Worm (Caenorhabditis elegans) whole organism, late embryonic: Measurements from ENCODE around the gene str-31.

ENCODE experiments used
- C08G9.2 ChIP-seq: sonication (generic microtip); optimal IDR thresholded peaks from 2 replicates; lab custom pipeline; 2016; ENCODE audit warnings: mild to moderate bottlenecking, missing genetic modification characterization, moderate library complexity, missing compliant biosample characterization
- C38D4.7 ChIP-seq: fragments of 200-800 bp; sonication (Bioruptor generic); optimal IDR thresholded peaks from 2 replicates; lab custom pipeline; 2018; ENCODE audit warnings: mild to moderate bottlenecking, missing genetic modification characterization, moderate library complexity, missing compliant biosample characterization
- F13H6.1 ChIP-seq: sonication (generic microtip); optimal IDR thresholded peaks from 2 replicates; lab custom pipeline; 2016; ENCODE audit warnings: missing genetic modification characterization, missing compliant biosample characterization
- K09A11.1 ChIP-seq: sonication (generic microtip); optimal IDR thresholded peaks from 2 replicates; lab custom pipeline; 2017; ENCODE audit warnings: antibody characterized with exemption, mild to moderate bottlenecking, missing genetic modification characterization, missing compliant biosample characterization; ENCODE audit not compliant: insufficient read depth
- Y22D7AL.16 ChIP-seq: sonication (generic microtip); optimal IDR thresholded peaks from 2 replicates; lab custom pipeline; 2016; ENCODE audit warnings: missing genetic modification characterization, missing compliant biosample characterization
- ama-1 ChIP-seq: fragments of 150-350 bp; optimal IDR thresholded peaks from 2 replicates; lab custom pipeline; 2014
- ceh-14 ChIP-seq: sonication (generic microtip); optimal IDR thresholded peaks from 2 replicates; lab custom pipeline; 2016; ENCODE audit warnings: missing genotype, missing genetic modification characterization, missing compliant biosample characterization
- ceh-18 ChIP-seq: sonication (generic microtip); optimal IDR thresholded peaks from 2 replicates; lab custom pipeline; 2016; ENCODE audit warnings: missing genetic modification characterization, missing compliant biosample characterization
- ceh-19 ChIP-seq: fragments of 200-800 bp; sonication (Bioruptor generic); optimal IDR thresholded peaks from 2 replicates; lab custom pipeline; 2018; ENCODE audit warnings: mild to moderate bottlenecking, missing genetic modification characterization, missing compliant biosample characterization
- ceh-2 ChIP-seq: sonication (generic microtip); optimal IDR thresholded peaks from 2 replicates; lab custom pipeline; 2016; ENCODE audit warnings: missing genotype, missing genetic modification characterization, missing compliant biosample characterization
- ceh-22 ChIP-seq: sonication (generic microtip); optimal IDR thresholded peaks from 2 replicates; lab custom pipeline; 2017; ENCODE audit warnings: missing biosample characterization, missing genetic modification characterization
- ceh-31 ChIP-seq: sonication (generic microtip); optimal IDR thresholded peaks from 2 replicates; lab custom pipeline; 2016; ENCODE audit warnings: missing genetic modification characterization, missing compliant biosample characterization
- ceh-6 ChIP-seq: fragments of 200-800 bp; sonication (Bioruptor generic); optimal IDR thresholded peaks from 2 replicates; lab custom pipeline; 2018; ENCODE audit warnings: mild to moderate bottlenecking, missing genetic modification characterization, missing compliant biosample characterization
- elt-2 ChIP-seq: sonication (generic microtip); optimal IDR thresholded peaks from 2 replicates; lab custom pipeline; 2016; ENCODE audit warnings: missing genetic modification reagents, missing genetic modification characterization, missing compliant biosample characterization
- ets-4 ChIP-seq: sonication (generic microtip); optimal IDR thresholded peaks from 2 replicates; lab custom pipeline; 2016; ENCODE audit warnings: missing genetic modification characterization, missing compliant biosample characterization
- eyg-1 ChIP-seq: sonication (generic microtip); optimal IDR thresholded peaks from 2 replicates; lab custom pipeline; 2016; ENCODE audit warnings: missing genotype, missing genetic modification characterization, missing compliant biosample characterization
- fkh-10 ChIP-seq: fragments of 150-350 bp; optimal IDR thresholded peaks from 2 replicates; lab custom pipeline; 2014; ENCODE audit warnings: missing biosample characterization, missing genetic modification reagents, missing genetic modification characterization
- hlh-13 ChIP-seq: fragments of 200-800 bp; sonication (Bioruptor generic); optimal IDR thresholded peaks from 2 replicates; lab custom pipeline; 2018; ENCODE audit warnings: mild to moderate bottlenecking, missing genetic modification characterization, missing compliant biosample characterization
- hlh-15 ChIP-seq: sonication (generic microtip); optimal IDR thresholded peaks from 2 replicates; lab custom pipeline; 2016; ENCODE audit warnings: missing genetic modification characterization, missing compliant biosample characterization
- hlh-30 ChIP-seq: sonication (generic microtip); optimal IDR thresholded peaks from 2 replicates; lab custom pipeline; 2017; ENCODE audit warnings: antibody characterized with exemption, missing genetic modification characterization, missing compliant biosample characterization; ENCODE audit not compliant: insufficient read depth
- hlh-6 ChIP-seq: sonication (generic microtip); optimal IDR thresholded peaks from 2 replicates; lab custom pipeline; 2016; ENCODE audit warnings: missing genotype, missing genetic modification characterization, missing compliant biosample characterization
- lim-6 ChIP-seq: sonication (generic microtip); optimal IDR thresholded peaks from 2 replicates; lab custom pipeline; 2016; ENCODE audit warnings: missing genetic modification characterization, missing compliant biosample characterization
- mec-3 ChIP-seq: sonication (generic microtip); optimal IDR thresholded peaks from 2 replicates; lab custom pipeline; 2016; ENCODE audit warnings: borderline replicate concordance, missing genetic modification characterization, missing compliant biosample characterization
- nhr-232 ChIP-seq: sonication (generic microtip); optimal IDR thresholded peaks from 2 replicates; lab custom pipeline; 2016; ENCODE audit warnings: missing genetic modification characterization, missing compliant biosample characterization
- pag-3 ChIP-seq: sonication (generic microtip); optimal IDR thresholded peaks from 2 replicates; lab custom pipeline; 2016; ENCODE audit warnings: missing compliant biosample characterization, missing genetic modification characterization, borderline replicate concordance
- pat-9 ChIP-seq: fragments of 200-800 bp; sonication (Bioruptor generic); optimal IDR thresholded peaks from 2 replicates; lab custom pipeline; 2018; ENCODE audit warnings: mild to moderate bottlenecking, missing genetic modification characterization, moderate library complexity, missing compliant biosample characterization
- pax-1 ChIP-seq: fragments of 150-350 bp; optimal IDR thresholded peaks from 2 replicates; lab custom pipeline; 2014; ENCODE audit warnings: missing biosample characterization, missing genetic modification characterization
- pha-2 ChIP-seq: sonication (generic microtip); optimal IDR thresholded peaks from 2 replicates; lab custom pipeline; 2017; ENCODE audit warnings: mild to moderate bottlenecking, missing genetic modification characterization, missing compliant biosample characterization
- pqm-1 ChIP-seq: sonication (generic microtip); optimal IDR thresholded peaks from 2 replicates; lab custom pipeline; 2016; ENCODE audit warnings: missing genetic modification characterization, missing compliant biosample characterization
- ref-2 ChIP-seq: sonication (generic microtip); optimal IDR thresholded peaks from 2 replicates; lab custom pipeline; 2016; ENCODE audit warnings: missing genetic modification characterization, missing compliant biosample characterization
- sox-2 ChIP-seq: fragments of 200-800 bp; sonication (Bioruptor generic); IDR thresholded peaks from 2 replicates; pipeline ENCODE4 v1.3.6; 2022; ENCODE audit warnings: missing genetic modification reagents, missing genetic modification characterization, missing compliant biosample characterization
- sox-4 ChIP-seq: sonication (generic microtip); optimal IDR thresholded peaks from 2 replicates; lab custom pipeline; 2017; ENCODE audit warnings: mild to moderate bottlenecking, missing genetic modification characterization, inconsistent platforms, missing compliant biosample characterization
- tbx-7 ChIP-seq: sonication (generic microtip); optimal IDR thresholded peaks from 2 replicates; lab custom pipeline; 2016; ENCODE audit warnings: missing genotype, missing genetic modification characterization, missing compliant biosample characterization
- ttx-3 ChIP-seq: sonication (generic microtip); optimal IDR thresholded peaks from 2 replicates; lab custom pipeline; 2016; ENCODE audit warnings: missing genetic modification reagents, missing genetic modification characterization, missing compliant biosample characterization
- unc-3 ChIP-seq, 2 experiments: fragments of 200-800 bp in 1 of 2; sonication (Bioruptor generic) in 1 of 2; sonication (generic microtip) in 1 of 2; conservative IDR thresholded peaks in 1 of 2; optimal IDR thresholded peaks in 1 of 2; 2 replicates each; pipeline versions ENCODE4 v1.3.6 to Lab custom; 2016 to 2022; ENCODE audit warnings: missing compliant biosample characterization in 2 of 2, missing genetic modification characterization in 2 of 2, missing genetic modification reagents in 1 of 2
- unc-42 ChIP-seq: sonication (generic microtip); optimal IDR thresholded peaks from 2 replicates; lab custom pipeline; 2016; ENCODE audit warnings: missing genotype, missing genetic modification characterization, missing compliant biosample characterization
- unc-55 ChIP-seq: sonication (generic microtip); optimal IDR thresholded peaks from 2 replicates; lab custom pipeline; 2017; ENCODE audit warnings: missing biosample characterization, missing genetic modification reagents, missing genetic modification characterization
- zip-5 ChIP-seq: sonication (generic microtip); optimal IDR thresholded peaks from 2 replicates; lab custom pipeline; 2016; ENCODE audit warnings: missing genetic modification characterization, missing compliant biosample characterization
- ztf-16 ChIP-seq: sonication (generic microtip); optimal IDR thresholded peaks from 2 replicates; lab custom pipeline; 2017; ENCODE audit warnings: missing genetic modification characterization, missing compliant biosample characterization

The str-31 gene

ce11 chrV:7501194-7501593 is 7.3 kb downstream of the str-31 start:
- TF ChIP-seq nhr-232 (tag; lab: Kevin White, UChicago) (no peak), ref-2 (tag; lab: Kevin White, UChicago) (no peak), C08G9.2 (tag; lab: Kevin White, UChicago) (no peak), Y22D7AL.16 (tag; lab: Kevin White, UChicago) (no peak), ceh-18 (tag; lab: Kevin White, UChicago) (no peak), ztf-16 (tag; lab: Kevin White, UChicago) (no peak), elt-2 (no peak), hlh-13 (no peak), ceh-31 (tag; lab: Kevin White, UChicago) (no peak), K09A11.1 (tag; lab: Kevin White, UChicago) (no peak), unc-55 (GFP tag; lab: Kevin White, UChicago) (no peak), pqm-1 (no peak), sox-2 (GFP tag; lab: Robert Waterston, UW) (no peak), hlh-15 (no peak), pag-3 (tag; lab: Kevin White, UChicago) (no peak), ets-4 (tag; lab: Kevin White, UChicago) (no peak), ceh-14 (tag; lab: Kevin White, UChicago) (no peak), hlh-30 (tag; lab: Kevin White, UChicago) (no peak)

ce11 chrV:7497440-7497839 is 11.0 kb downstream of the str-31 start, which contains the start of gene srh-79:
Gene srh-79 (plus strand): TSS chrV:7497740.
- TF ChIP-seq hlh-6 (tag; lab: Kevin White, UChicago) (no peak), zip-5 (no peak), pag-3 (tag; lab: Kevin White, UChicago) (no peak), fkh-10 (no peak), ceh-14 (tag; lab: Kevin White, UChicago) (no peak), hlh-13 (no peak), unc-3 (GFP tag; conservative IDR thresholded peaks at IDR 0.05; lab: Robert Waterston, UW) (no peak), unc-3 (tag; optimal IDR thresholded peaks at IDR 0.05; lab: Kevin White, UChicago) (no peak), Y22D7AL.16 (tag; lab: Kevin White, UChicago) (no peak), ref-2 (tag; lab: Kevin White, UChicago) (no peak)

DNA sequence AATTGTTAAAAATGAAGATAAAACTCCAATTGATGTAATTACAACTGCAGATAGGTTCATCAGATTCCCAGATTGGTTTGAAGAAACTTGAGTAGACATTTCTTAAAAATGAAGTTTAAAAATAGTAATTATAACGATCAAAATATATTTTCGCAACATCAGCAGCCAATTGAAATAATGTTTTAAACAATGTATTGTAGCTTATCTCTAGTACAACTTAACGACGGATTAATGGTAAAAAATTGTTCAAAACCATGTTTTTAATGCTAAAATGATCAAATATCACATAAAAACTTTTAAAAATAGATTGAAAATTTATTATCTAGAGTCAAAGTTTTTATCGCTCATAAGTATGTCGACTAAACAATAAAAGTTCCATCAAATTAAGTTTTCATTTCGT is 13.3 kb downstream of the str-31 start, which contains the start of gene srbc-11:
Gene srbc-11, minus strand, starts transcription at position 101 of the 400 bp plus-strand sequence.
- TF ChIP-seq unc-42 (tag; lab: Kevin White, UChicago) (no peak), ceh-14 (tag; lab: Kevin White, UChicago) (no peak), C38D4.7 (no peak), F13H6.1 (no peak), ceh-22 (tag; lab: Kevin White, UChicago) (no peak), ceh-19 (GFP tag; lab: Kevin White, UChicago) (no peak), pat-9 (tag; lab: Kevin White, UChicago) (no peak), ttx-3 (no peak), ets-4 (tag; lab: Kevin White, UChicago) (no peak), ama-1 (lab: Kevin White, UChicago) (no peak), tbx-7 (tag; lab: Kevin White, UChicago) (no peak), pha-2 (tag; lab: Kevin White, UChicago) (no peak), sox-2 (GFP tag; lab: Robert Waterston, UW) (no peak), eyg-1 (tag; lab: Kevin White, UChicago) (no peak), elt-2 (no peak), K09A11.1 (tag; lab: Kevin White, UChicago) (no peak), ceh-6 (GFP tag; lab: Kevin White, UChicago) (no peak), ceh-2 (tag; lab: Kevin White, UChicago) (no peak), ceh-31 (tag; lab: Kevin White, UChicago) (no peak), pax-1 (no peak)

DNA sequence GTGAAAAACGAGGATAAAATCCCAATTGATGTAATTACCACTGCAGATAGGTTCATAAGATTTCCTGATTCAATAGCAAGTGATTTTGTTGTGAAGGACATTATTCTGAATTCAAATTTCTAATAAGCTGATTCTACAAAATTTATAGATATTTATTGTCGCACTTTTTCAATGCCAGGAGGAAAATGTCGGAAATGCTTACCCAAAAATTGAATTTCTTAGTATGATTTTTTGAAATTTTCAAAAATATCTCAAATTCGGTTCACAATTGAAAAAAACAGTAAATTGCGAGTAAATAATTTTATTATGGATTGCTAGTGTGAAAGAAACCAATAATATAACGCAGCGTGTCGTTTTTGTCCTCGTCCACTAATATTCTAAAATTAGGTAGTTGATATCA is 15.5 kb downstream of the str-31 start, which contains the start of gene srbc-10:
Gene srbc-10, minus strand, starts transcription at position 101 of the 400 bp plus-strand sequence.
- TF ChIP-seq lim-6: no peak
- no peak for TF ChIP-seq eyg-1 (tag; lab: Kevin White, UChicago)
- TF ChIP-seq ama-1 (lab: Kevin White, UChicago): no peak
- no peak for TF ChIP-seq mec-3 (tag; lab: Kevin White, UChicago)
- no peak for TF ChIP-seq sox-4 (tag; lab: Kevin White, UChicago)
- no peak for TF ChIP-seq pqm-1
